Worm (Caenorhabditis elegans): ENCODE measurements around the gene C05C12.4.

Gene C05C12.4

DNA sequence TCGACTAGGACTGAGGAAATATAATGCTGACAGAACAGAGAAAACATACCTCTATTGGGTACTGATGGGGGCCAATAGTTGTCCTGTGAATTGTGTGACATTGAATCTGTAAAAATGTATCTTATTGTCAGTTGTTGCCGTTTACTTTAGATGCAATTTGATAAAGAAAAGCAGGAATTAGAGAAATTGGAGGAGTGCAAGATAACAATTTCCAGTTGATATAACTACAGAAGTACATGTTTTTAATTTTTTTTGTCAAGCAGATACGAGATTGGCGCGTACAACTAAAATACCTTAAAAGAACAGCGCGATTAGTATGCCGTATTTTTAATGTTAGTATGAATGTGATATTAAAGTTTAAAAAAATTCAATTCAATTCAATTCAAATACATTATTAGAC lies 29.8 kb downstream of the C05C12.4 start, which contains the start of gene zip-6:
Gene zip-6 (minus strand): TSS at position 101 of the 400 bp plus-strand sequence.
- TF ChIP-seq unc-62 (GFP tag; optimal IDR thresholded peaks at IDR 0.05 in 1 of 2) (peak in 1 of 2 experiments; percentile 53), unc-62 (tag; optimal IDR thresholded peaks at IDR 0.05) (no peak), T26A8.4 (GFP tag; IDR thresholded peaks at IDR 0.05) (no peak), F10B5.3 (tag; optimal IDR thresholded peaks at IDR 0.05) (no peak)

- no peak for TF ChIP-seq unc-62 (GFP tag; optimal IDR thresholded peaks at IDR 0.05 in 1 of 2)
- TF ChIP-seq unc-62 (tag; optimal IDR thresholded peaks at IDR 0.05) = no peak
- no peak for TF ChIP-seq hif-1 (tag; optimal IDR thresholded peaks at IDR 0.05)
- peak; percentile 90 for TF ChIP-seq aha-1 (tag)
- TF ChIP-seq nhr-10 (tag; optimal IDR thresholded peaks at IDR 0.05) = no peak
Observed at ce11 chrIV:11212978-11213377, 34.9 kb downstream of the C05C12.4 start.

- TF ChIP-seq lin-1 (GFP tag; IDR thresholded peaks at IDR 0.05) = 0 out of 2 replicates have a peak, but pooled peaks have one; percentile 8
- no peak for TF ChIP-seq lin-29 (GFP tag; IDR thresholded peaks at IDR 0.05)
- TF ChIP-seq nhr-28 (tag; optimal IDR thresholded peaks at IDR 0.05) = peak; percentile 87
- TF ChIP-seq daf-16 (GFP tag; optimal IDR thresholded peaks at IDR 0.05) = no peak
- TF ChIP-seq daf-16 (tag; optimal IDR thresholded peaks at IDR 0.05) = peak; percentile 15
- no peak for TF ChIP-seq zip-11 (GFP tag; IDR thresholded peaks at IDR 0.05)
- peak in 1 of 2 experiments; percentile 96 for TF ChIP-seq unc-62 (GFP tag; optimal IDR thresholded peaks at IDR 0.05 in 1 of 2)
- TF ChIP-seq unc-62 (tag; optimal IDR thresholded peaks at IDR 0.05) = no peak
- TF ChIP-seq aha-1 (tag) = peak; percentile 86
- no peak for TF ChIP-seq mdt-29 (GFP tag; IDR thresholded peaks at IDR 0.05)
- peak; percentile 48 for TF ChIP-seq cey-2 (tag; optimal IDR thresholded peaks at IDR 0.05; ENCODE audit: borderline replicate concordance, insufficient read depth)
- peak; percentile 57 for TF ChIP-seq dmd-6 (GFP tag; IDR thresholded peaks at IDR 0.05)
- TF ChIP-seq D1046.2 (GFP tag; IDR thresholded peaks at IDR 0.05) = no peak
- TF ChIP-seq duxl-1 (tag; optimal IDR thresholded peaks at IDR 0.05; ENCODE audit: poor library complexity) = no peak
- TF ChIP-seq nhr-11 (tag; optimal IDR thresholded peaks at IDR 0.05) = no peak
- no peak for TF ChIP-seq nhr-42 (GFP tag; IDR thresholded peaks at IDR 0.05)
- TF ChIP-seq mxl-3 (GFP tag; optimal IDR thresholded peaks at IDR 0.05) = peak; percentile 30
- peak; percentile 50 for TF ChIP-seq dve-1 (tag; optimal IDR thresholded peaks at IDR 0.05; ENCODE audit: insufficient read depth)
- no peak for TF ChIP-seq unc-130 (GFP tag; optimal IDR thresholded peaks at IDR 0.05)
- no peak for TF ChIP-seq ama-1 (optimal IDR thresholded peaks at IDR 0.05)
- TF ChIP-seq pqm-1 (tag; optimal IDR thresholded peaks at IDR 0.05) = peak; percentile 95
- no peak for TF ChIP-seq spr-1 (tag; optimal IDR thresholded peaks at IDR 0.05)
- TF ChIP-seq jun-1 (tag; optimal IDR thresholded peaks at IDR 0.05) = no peak
- TF ChIP-seq tra-1 (GFP tag; IDR thresholded peaks at IDR 0.05) = 0 out of 2 replicates have a peak, but pooled peaks have one; percentile 30
- TF ChIP-seq hlh-11 (tag; optimal IDR thresholded peaks at IDR 0.05) = peak; percentile 39
Observed at ce11 chrIV:11211547-11211946, 36.3 kb downstream of the C05C12.4 start.

ce11 chrIV:11210781-11211256 lies 37.1 kb downstream of the C05C12.4 start, which contains the start of gene adk-1:
Gene adk-1, minus strand, starts transcription at chrIV:11210831.
- TF ChIP-seq lsy-2 (tag; optimal IDR thresholded peaks at IDR 0.05) (peak in 1 of 2 experiments; percentile 13), ZK546.5 (tag; optimal IDR thresholded peaks at IDR 0.05) (no peak), T20F7.1 (GFP tag; optimal IDR thresholded peaks at IDR 0.05) (peak; percentile 86), nhr-6 (tag; optimal IDR thresholded peaks at IDR 0.05) (peak; percentile 16), dpl-1 (GFP tag; optimal IDR thresholded peaks at IDR 0.05) (peak; percentile 36)

DNA sequence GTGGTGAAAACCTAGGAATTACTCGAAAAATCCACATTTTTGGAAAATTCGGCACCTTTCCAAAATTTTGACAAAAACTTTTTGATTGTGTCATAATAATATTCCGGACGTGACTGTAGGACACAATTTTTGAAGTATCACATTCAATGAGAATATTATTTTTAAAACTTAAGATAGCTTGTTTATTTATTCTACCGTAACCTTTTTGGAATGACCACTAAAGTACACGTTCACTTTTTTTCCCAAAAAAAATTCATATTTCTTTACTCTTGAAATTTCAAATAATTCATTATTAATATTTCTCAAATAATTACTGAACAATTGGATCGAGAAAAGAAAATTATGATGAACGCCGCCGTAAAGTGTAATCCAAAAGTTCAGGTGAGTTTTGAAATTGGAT lies 40.7 kb downstream of the C05C12.4 start, which contains the start of gene R07H5.9:
Gene R07H5.9 (plus strand): TSS at position 301 of the 400 bp plus-strand sequence.
- no peak for TF ChIP-seq zip-2 (tag; optimal IDR thresholded peaks at IDR 0.05)
- TF ChIP-seq dmd-8 (GFP tag; IDR thresholded peaks at IDR 0.05) = no peak
- TF ChIP-seq unc-39 (tag; optimal IDR thresholded peaks at IDR 0.05) = no peak
- TF ChIP-seq spr-3 (GFP tag; optimal IDR thresholded peaks at IDR 0.05) = no peak
- TF ChIP-seq ctbp-1 (GFP tag; IDR thresholded peaks at IDR 0.05) = no peak
- TF ChIP-seq ceh-44 (GFP tag; IDR thresholded peaks at IDR 0.05) = no peak
- no peak for TF ChIP-seq dmd-9 (GFP tag; IDR thresholded peaks at IDR 0.05)
- TF ChIP-seq nhr-237 (tag; optimal IDR thresholded peaks at IDR 0.05) = no peak
- TF ChIP-seq nhr-77 (tag; optimal IDR thresholded peaks at IDR 0.05) = no peak
- TF ChIP-seq zfp-3 (GFP tag; conservative IDR thresholded peaks at IDR 0.05) = no peak
- TF ChIP-seq egl-43 (GFP tag; IDR thresholded peaks at IDR 0.05) = no peak
- no peak for TF ChIP-seq arid-1 (GFP tag; conservative IDR thresholded peaks at IDR 0.05)
- TF ChIP-seq nhr-25 (tag; optimal IDR thresholded peaks at IDR 0.05; ENCODE audit: borderline replicate concordance, insufficient read depth) = no peak

All from whole organism, L4 larva.